Fruit fly (Drosophila melanogaster): ENCODE results near the gene BBS1.

- TF ChIP-seq usp (GFP tag; optimal IDR thresholded peaks at IDR 0.05) (no peak), EcR (GFP tag; optimal IDR thresholded peaks at IDR 0.05) (no peak), pan (optimal IDR thresholded peaks at IDR 0.05) (no peak), psq (optimal IDR thresholded peaks at IDR 0.05) (no peak)
Measured at dm6 chr3L:7161310-7161709, 35.6 kb downstream of the BBS1 start.
